Worm (Caenorhabditis elegans): Measurements from ENCODE around the gene nhr-90.

The nhr-90 gene

ce11 chrV:631832-632231 is 21.5 kb downstream of the nhr-90 start:
- TF ChIP-seq W03F9.2 (tag; optimal IDR thresholded peaks at IDR 0.05): no peak
- TF ChIP-seq dao-5 (tag; optimal IDR thresholded peaks at IDR 0.05): no peak
- no peak for TF ChIP-seq him-1 (tag; optimal IDR thresholded peaks at IDR 0.05)

ce11 chrV:634855-635254 is 24.5 kb downstream of the nhr-90 start, which contains the start of gene F48G7.10:
TSS of gene F48G7.10 (minus strand) at chrV:634955.
- TF ChIP-seq him-1 (tag; optimal IDR thresholded peaks at IDR 0.05) (no peak), dao-5 (tag; optimal IDR thresholded peaks at IDR 0.05) (no peak), W03F9.2 (tag; optimal IDR thresholded peaks at IDR 0.05) (no peak)

- TF ChIP-seq dao-5 (tag; optimal IDR thresholded peaks at IDR 0.05): no peak
- no peak for TF ChIP-seq W03F9.2 (tag; optimal IDR thresholded peaks at IDR 0.05)
- TF ChIP-seq him-1 (tag; optimal IDR thresholded peaks at IDR 0.05): no peak
These were observed 25.3 kb downstream of the nhr-90 start for ce11 chrV:635630-636029.

ce11 chrV:636281-636680 is 26.0 kb downstream of the nhr-90 start, which contains the start of gene pals-31:
TSS of gene pals-31 (plus strand) at chrV:636581.
- TF ChIP-seq W03F9.2 (tag; optimal IDR thresholded peaks at IDR 0.05): no peak
- no peak for TF ChIP-seq him-1 (tag; optimal IDR thresholded peaks at IDR 0.05)
- TF ChIP-seq dao-5 (tag; optimal IDR thresholded peaks at IDR 0.05): no peak

- TF ChIP-seq him-1 (tag; optimal IDR thresholded peaks at IDR 0.05) (no peak), W03F9.2 (tag; optimal IDR thresholded peaks at IDR 0.05) (no peak), dao-5 (tag; optimal IDR thresholded peaks at IDR 0.05) (no peak)
These were observed 28.0 kb downstream of the nhr-90 start, which contains the start of gene srj-37 for ce11 chrV:638328-638727. TSS of gene srj-37 (plus strand) at chrV:638628.

ce11 chrV:642750-643149 is 32.4 kb downstream of the nhr-90 start, which contains the start of gene nhr-190:
TSS of gene nhr-190 (minus strand) at chrV:642924.
- TF ChIP-seq him-1 (tag; optimal IDR thresholded peaks at IDR 0.05) (no peak), dao-5 (tag; optimal IDR thresholded peaks at IDR 0.05) (no peak), W03F9.2 (tag; optimal IDR thresholded peaks at IDR 0.05) (no peak)

ce11 chrV:646129-646528 is 35.8 kb downstream of the nhr-90 start, which contains the start of gene F48G7.12:
TSS of gene F48G7.12 (minus strand) at chrV:646229.
- no peak for TF ChIP-seq W03F9.2 (tag; optimal IDR thresholded peaks at IDR 0.05)
- no peak for TF ChIP-seq him-1 (tag; optimal IDR thresholded peaks at IDR 0.05)
- no peak for TF ChIP-seq dao-5 (tag; optimal IDR thresholded peaks at IDR 0.05)

- no peak for TF ChIP-seq dao-5 (tag; optimal IDR thresholded peaks at IDR 0.05)
- TF ChIP-seq W03F9.2 (tag; optimal IDR thresholded peaks at IDR 0.05): no peak
- TF ChIP-seq him-1 (tag; optimal IDR thresholded peaks at IDR 0.05): no peak
These were observed 36.6 kb downstream of the nhr-90 start, which contains the start of gene ugt-42 for ce11 chrV:646888-647287. TSS of gene ugt-42 (plus strand) at chrV:647188.

ce11 chrV:652940-653339 is 42.6 kb downstream of the nhr-90 start, which contains the start of gene srj-5:
TSS of gene srj-5 (minus strand) at chrV:653040.
- TF ChIP-seq dao-5 (tag; optimal IDR thresholded peaks at IDR 0.05) (no peak), him-1 (tag; optimal IDR thresholded peaks at IDR 0.05) (no peak), W03F9.2 (tag; optimal IDR thresholded peaks at IDR 0.05) (no peak)

- TF ChIP-seq W03F9.2 (tag; optimal IDR thresholded peaks at IDR 0.05): no peak
- no peak for TF ChIP-seq him-1 (tag; optimal IDR thresholded peaks at IDR 0.05)
These were observed 44.1 kb downstream of the nhr-90 start, which contains the start of gene srj-6 for ce11 chrV:654402-654801. TSS of gene srj-6 (minus strand) at chrV:654502.

ce11 chrV:655823-656222 is 45.5 kb downstream of the nhr-90 start, which contains the start of gene srh-245:
TSS of gene srh-245 (minus strand) at chrV:655923.
- no peak for TF ChIP-seq him-1 (tag; optimal IDR thresholded peaks at IDR 0.05)
- no peak for TF ChIP-seq W03F9.2 (tag; optimal IDR thresholded peaks at IDR 0.05)
- TF ChIP-seq dao-5 (tag; optimal IDR thresholded peaks at IDR 0.05): no peak

ce11 chrV:657678-658077 is 47.4 kb downstream of the nhr-90 start, which contains the start of gene srh-246:
TSS of gene srh-246 (minus strand) at chrV:657778.
- no peak for TF ChIP-seq W03F9.2 (tag; optimal IDR thresholded peaks at IDR 0.05)
- no peak for TF ChIP-seq him-1 (tag; optimal IDR thresholded peaks at IDR 0.05)
- TF ChIP-seq dao-5 (tag; optimal IDR thresholded peaks at IDR 0.05): no peak

- TF ChIP-seq W03F9.2 (tag; optimal IDR thresholded peaks at IDR 0.05): no peak
- TF ChIP-seq him-1 (tag; optimal IDR thresholded peaks at IDR 0.05): no peak
- no peak for TF ChIP-seq dao-5 (tag; optimal IDR thresholded peaks at IDR 0.05)
These were observed 49.9 kb downstream of the nhr-90 start, which contains the start of gene F31F4.17 for ce11 chrV:660210-660609. TSS of gene F31F4.17 (minus strand) at chrV:660310.

Data from whole organism, L4/young adult.